Worm (Caenorhabditis elegans): ENCODE measurements around the gene F47B10.3.
A peak's percentile ranks its signal among the peaks of the same experiment; 100 is the strongest.

The F47B10.3 gene

ce11 chrX:10919613-10920012, 27.6 kb downstream of the F47B10.3 start, which contains the start of gene nstp-9:
nstp-9 (minus strand) TSS chrX:10919713.
- TF ChIP-seq hmg-4 (GFP tag; optimal IDR thresholded peaks at IDR 0.05) = no peak
- TF ChIP-seq hmbx-1 (tag; optimal IDR thresholded peaks at IDR 0.05) = no peak
- no peak for TF ChIP-seq pes-1 (GFP tag; IDR thresholded peaks at IDR 0.05)
- TF ChIP-seq sea-1 (GFP tag; conservative IDR thresholded peaks at IDR 0.05) = no peak
- no peak for TF ChIP-seq tra-4 (tag; optimal IDR thresholded peaks at IDR 0.05)
- TF ChIP-seq hnd-1 (tag; optimal IDR thresholded peaks at IDR 0.05) = no peak
- no peak for TF ChIP-seq ceh-13 (GFP tag; optimal IDR thresholded peaks at IDR 0.05)
- TF ChIP-seq ceh-36 (tag; optimal IDR thresholded peaks at IDR 0.05) = no peak
- TF ChIP-seq ets-7 (tag; optimal IDR thresholded peaks at IDR 0.05) = no peak
- TF ChIP-seq flt-1 (GFP tag; IDR thresholded peaks at IDR 0.05) = no peak
- TF ChIP-seq B0310.2 (tag; optimal IDR thresholded peaks at IDR 0.05) = no peak
- TF ChIP-seq aly-1 (tag; optimal IDR thresholded peaks at IDR 0.05) = no peak
- TF ChIP-seq ama-1 (optimal IDR thresholded peaks at IDR 0.05) = no peak
- no peak for TF ChIP-seq tbx-11 (GFP tag; IDR thresholded peaks at IDR 0.05)
- no peak for TF ChIP-seq F13C5.2 (tag; optimal IDR thresholded peaks at IDR 0.05)
- TF ChIP-seq tbx-37 (GFP tag; conservative IDR thresholded peaks at IDR 0.05) = no peak
- no peak for TF ChIP-seq scrt-1 (GFP tag; IDR thresholded peaks at IDR 0.05)

ce11 chrX:10924031-10924430, 32.0 kb downstream of the F47B10.3 start:
- TF ChIP-seq ceh-36 (tag; optimal IDR thresholded peaks at IDR 0.05) (no peak), flt-1 (GFP tag; IDR thresholded peaks at IDR 0.05) (no peak), ceh-13 (GFP tag; optimal IDR thresholded peaks at IDR 0.05) (no peak), pes-1 (GFP tag; IDR thresholded peaks at IDR 0.05) (no peak), sea-1 (GFP tag; conservative IDR thresholded peaks at IDR 0.05) (no peak), hmg-4 (GFP tag; optimal IDR thresholded peaks at IDR 0.05) (no peak), tbx-37 (GFP tag; conservative IDR thresholded peaks at IDR 0.05) (no peak), scrt-1 (GFP tag; IDR thresholded peaks at IDR 0.05) (no peak), aly-1 (tag; optimal IDR thresholded peaks at IDR 0.05) (no peak), ets-7 (tag; optimal IDR thresholded peaks at IDR 0.05) (no peak), tra-4 (tag; optimal IDR thresholded peaks at IDR 0.05) (no peak), F13C5.2 (tag; optimal IDR thresholded peaks at IDR 0.05) (no peak), ama-1 (optimal IDR thresholded peaks at IDR 0.05) (no peak), hnd-1 (tag; optimal IDR thresholded peaks at IDR 0.05) (no peak), hmbx-1 (tag; optimal IDR thresholded peaks at IDR 0.05) (no peak)

- TF ChIP-seq aly-1 (tag; optimal IDR thresholded peaks at IDR 0.05) (peak; percentile 30), pes-1 (GFP tag; IDR thresholded peaks at IDR 0.05) (no peak)
Measured at ce11 chrX:10927136-10927535, 35.1 kb downstream of the F47B10.3 start.

ce11 chrX:10928948-10929563, 37.1 kb downstream of the F47B10.3 start, which contains the start of gene dgn-1:
dgn-1 (minus strand) TSS chrX:10928998.
- TF ChIP-seq pes-1 (GFP tag; IDR thresholded peaks at IDR 0.05) (no peak), flt-1 (GFP tag; IDR thresholded peaks at IDR 0.05) (no peak), aly-1 (tag; optimal IDR thresholded peaks at IDR 0.05) (no peak), ceh-36 (tag; optimal IDR thresholded peaks at IDR 0.05) (no peak)

ce11 chrX:10932087-10932486, 40.1 kb downstream of the F47B10.3 start:
- no peak for TF ChIP-seq B0310.2 (tag; optimal IDR thresholded peaks at IDR 0.05)
- peak; percentile 18 for TF ChIP-seq hmg-4 (GFP tag; optimal IDR thresholded peaks at IDR 0.05)

- TF ChIP-seq ama-1 (optimal IDR thresholded peaks at IDR 0.05) (no peak), hmg-4 (GFP tag; optimal IDR thresholded peaks at IDR 0.05) (no peak), B0310.2 (tag; optimal IDR thresholded peaks at IDR 0.05) (no peak), hmbx-1 (tag; optimal IDR thresholded peaks at IDR 0.05) (no peak), scrt-1 (GFP tag; IDR thresholded peaks at IDR 0.05) (no peak), flt-1 (GFP tag; IDR thresholded peaks at IDR 0.05) (no peak), hnd-1 (tag; optimal IDR thresholded peaks at IDR 0.05) (no peak), tbx-37 (GFP tag; conservative IDR thresholded peaks at IDR 0.05) (no peak), ceh-13 (GFP tag; optimal IDR thresholded peaks at IDR 0.05) (no peak), pes-1 (GFP tag; IDR thresholded peaks at IDR 0.05) (no peak), tbx-11 (GFP tag; IDR thresholded peaks at IDR 0.05) (no peak), ets-7 (tag; optimal IDR thresholded peaks at IDR 0.05) (no peak), ceh-36 (tag; optimal IDR thresholded peaks at IDR 0.05) (no peak), F13C5.2 (tag; optimal IDR thresholded peaks at IDR 0.05) (no peak), tra-4 (tag; optimal IDR thresholded peaks at IDR 0.05) (no peak)
Measured at ce11 chrX:10933308-10934014, 41.5 kb downstream of the F47B10.3 start.

- no peak for TF ChIP-seq ceh-36 (tag; optimal IDR thresholded peaks at IDR 0.05)
- no peak for TF ChIP-seq hmbx-1 (tag; optimal IDR thresholded peaks at IDR 0.05)
- TF ChIP-seq tra-4 (tag; optimal IDR thresholded peaks at IDR 0.05) = no peak
- no peak for TF ChIP-seq F13C5.2 (tag; optimal IDR thresholded peaks at IDR 0.05)
- TF ChIP-seq ama-1 (optimal IDR thresholded peaks at IDR 0.05) = no peak
Measured at ce11 chrX:10941255-10941654, 49.3 kb downstream of the F47B10.3 start, which contains the start of gene pho-7. pho-7 (minus strand) TSS chrX:10941355.
